Fruit fly (Drosophila melanogaster): Measurements from ENCODE around the gene CG12773.

DNA sequence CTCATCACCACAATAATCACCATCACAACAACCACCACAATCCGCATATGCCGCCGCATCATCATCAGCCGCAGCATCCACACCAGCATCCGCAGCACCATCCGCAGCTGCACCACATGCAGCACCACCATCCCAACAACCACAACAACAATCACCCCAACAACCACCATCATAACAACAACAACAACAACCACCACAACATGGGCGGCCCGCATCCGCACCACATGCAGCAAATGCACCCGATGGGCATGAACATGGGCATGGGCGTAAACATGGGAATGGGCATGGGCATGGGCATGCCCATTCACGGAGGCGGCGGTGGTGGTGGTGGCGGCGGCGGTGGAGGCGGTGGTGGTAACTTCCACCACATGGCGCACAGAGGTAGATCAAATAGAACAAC is 18.9 kb upstream of the CG12773 start:
- TF ChIP-seq CG32006 (GFP tag; optimal IDR thresholded peaks at IDR 0.05) (no peak), Gug (GFP tag; IDR thresholded peaks at IDR 0.05) (no peak), Sox102F (GFP tag; optimal IDR thresholded peaks at IDR 0.05) (no peak), Blimp-1 (GFP tag; optimal IDR thresholded peaks at IDR 0.05) (no peak), ss (GFP tag; optimal IDR thresholded peaks at IDR 0.05) (no peak), fkh (GFP tag; optimal IDR thresholded peaks at IDR 0.05) (no peak), esn (GFP tag; optimal IDR thresholded peaks at IDR 0.05) (no peak), CG11902 (GFP tag; optimal IDR thresholded peaks at IDR 0.05) (no peak)

Measured in whole organism, prepupa.